Fruit fly (Drosophila melanogaster) whole organism, prepupa: ENCODE measurements around the gene crc.

Experiments used
- CG3919 ChIP-seq: fragments of 200-800 bp; sonication (Bioruptor generic); optimal IDR thresholded peaks from 3 replicates; lab custom pipeline; 2016; ENCODE audit warnings: missing biosample characterization, missing genetic modification characterization
- Eip93F ChIP-seq: fragments of 200-800 bp; sonication (Bioruptor generic); optimal IDR thresholded peaks from 2 replicates; lab custom pipeline; 2016; ENCODE audit warnings: missing biosample characterization, mild to moderate bottlenecking, missing genetic modification characterization

- TF ChIP-seq CG3919 (GFP tag; lab: Kevin White, UChicago) (no peak), Eip93F (GFP tag; lab: Kevin White, UChicago) (no peak)
Measured at dm6 chr2L:21311200-21311689, 579 bp downstream of the crc start.
